Worm (Caenorhabditis elegans) whole organism, late embryonic: Measurements from ENCODE around the gene spin-1.

ENCODE experiments used
- C38D4.7 ChIP-seq: fragments of 200-800 bp; sonication (Bioruptor generic); optimal IDR thresholded peaks from 2 replicates; lab custom pipeline; 2018; ENCODE audit warnings: mild to moderate bottlenecking, missing genetic modification characterization, moderate library complexity, missing compliant biosample characterization
- K02D7.2 ChIP-seq: sonication (generic microtip); optimal IDR thresholded peaks from 2 replicates; lab custom pipeline; 2017; ENCODE audit warnings: mild to moderate bottlenecking, missing genetic modification characterization, missing compliant biosample characterization
- K09A11.1 ChIP-seq: sonication (generic microtip); optimal IDR thresholded peaks from 2 replicates; lab custom pipeline; 2017; ENCODE audit warnings: antibody characterized with exemption, mild to moderate bottlenecking, missing genetic modification characterization, missing compliant biosample characterization; ENCODE audit not compliant: insufficient read depth
- ahr-1 ChIP-seq: sonication (generic microtip); optimal IDR thresholded peaks from 2 replicates; lab custom pipeline; 2016; ENCODE audit warnings: missing genetic modification characterization, missing compliant biosample characterization
- ama-1 ChIP-seq: fragments of 150-350 bp; optimal IDR thresholded peaks from 2 replicates; lab custom pipeline; 2014
- ceh-2 ChIP-seq: sonication (generic microtip); optimal IDR thresholded peaks from 2 replicates; lab custom pipeline; 2016; ENCODE audit warnings: missing genotype, missing genetic modification characterization, missing compliant biosample characterization
- ceh-31 ChIP-seq: sonication (generic microtip); optimal IDR thresholded peaks from 2 replicates; lab custom pipeline; 2016; ENCODE audit warnings: missing genetic modification characterization, missing compliant biosample characterization
- ceh-45 ChIP-seq: fragments of 200-800 bp; sonication (Bioruptor generic); IDR thresholded peaks from 2 replicates; pipeline ENCODE4 v1.3.6; 2022; ENCODE audit warnings: missing genetic modification reagents, missing genetic modification characterization, missing compliant biosample characterization
- ceh-48 ChIP-seq: sonication (generic microtip); optimal IDR thresholded peaks from 2 replicates; lab custom pipeline; 2016; ENCODE audit warnings: missing genetic modification characterization, inconsistent platforms, missing compliant biosample characterization
- ceh-6 ChIP-seq: fragments of 200-800 bp; sonication (Bioruptor generic); optimal IDR thresholded peaks from 2 replicates; lab custom pipeline; 2018; ENCODE audit warnings: mild to moderate bottlenecking, missing genetic modification characterization, missing compliant biosample characterization
- dve-1 ChIP-seq: sonication (generic microtip); optimal IDR thresholded peaks from 2 replicates; lab custom pipeline; 2017; ENCODE audit warnings: antibody characterized with exemption, mild to moderate bottlenecking, missing genetic modification characterization, missing compliant biosample characterization
- elt-2 ChIP-seq: sonication (generic microtip); optimal IDR thresholded peaks from 2 replicates; lab custom pipeline; 2016; ENCODE audit warnings: missing genetic modification reagents, missing genetic modification characterization, missing compliant biosample characterization
- ets-4 ChIP-seq: sonication (generic microtip); optimal IDR thresholded peaks from 2 replicates; lab custom pipeline; 2016; ENCODE audit warnings: missing genetic modification characterization, missing compliant biosample characterization
- fax-1 ChIP-seq: sonication (generic microtip); optimal IDR thresholded peaks from 2 replicates; lab custom pipeline; 2016; ENCODE audit warnings: missing genotype, missing genetic modification characterization, missing compliant biosample characterization
- fkh-10 ChIP-seq: fragments of 150-350 bp; optimal IDR thresholded peaks from 2 replicates; lab custom pipeline; 2014; ENCODE audit warnings: missing biosample characterization, missing genetic modification reagents, missing genetic modification characterization
- gmeb-2 ChIP-seq: sonication (generic microtip); optimal IDR thresholded peaks from 2 replicates; lab custom pipeline; 2016; ENCODE audit warnings: missing genetic modification characterization, inconsistent platforms, missing compliant biosample characterization
- hlh-15 ChIP-seq: sonication (generic microtip); optimal IDR thresholded peaks from 2 replicates; lab custom pipeline; 2016; ENCODE audit warnings: missing genetic modification characterization, missing compliant biosample characterization
- hlh-30 ChIP-seq: sonication (generic microtip); optimal IDR thresholded peaks from 2 replicates; lab custom pipeline; 2017; ENCODE audit warnings: antibody characterized with exemption, missing genetic modification characterization, missing compliant biosample characterization; ENCODE audit not compliant: insufficient read depth
- hlh-8 ChIP-seq: sonication (generic microtip); optimal IDR thresholded peaks from 2 replicates; lab custom pipeline; 2016; ENCODE audit warnings: missing genotype, missing genetic modification characterization, missing compliant biosample characterization
- lim-6 ChIP-seq: sonication (generic microtip); optimal IDR thresholded peaks from 2 replicates; lab custom pipeline; 2016; ENCODE audit warnings: missing genetic modification characterization, missing compliant biosample characterization
- lin-11 ChIP-seq: fragments of 200-800 bp; sonication (Bioruptor generic); optimal IDR thresholded peaks from 2 replicates; lab custom pipeline; 2018; ENCODE audit warnings: mild to moderate bottlenecking, missing genetic modification characterization, missing compliant biosample characterization
- madf-2 ChIP-seq: sonication (generic microtip); optimal IDR thresholded peaks from 2 replicates; lab custom pipeline; 2017; ENCODE audit warnings: missing genetic modification characterization, missing compliant biosample characterization
- nfya-1 ChIP-seq: sonication (generic microtip); optimal IDR thresholded peaks from 2 replicates; lab custom pipeline; 2017; ENCODE audit warnings: missing genetic modification characterization, mild to moderate bottlenecking, missing compliant biosample characterization, antibody characterized with exemption, moderate library complexity
- nhr-11 ChIP-seq: fragments of 150-350 bp; optimal IDR thresholded peaks from 2 replicates; lab custom pipeline; 2014; ENCODE audit warnings: missing biosample characterization, missing genetic modification characterization
- nhr-232 ChIP-seq: sonication (generic microtip); optimal IDR thresholded peaks from 2 replicates; lab custom pipeline; 2016; ENCODE audit warnings: missing genetic modification characterization, missing compliant biosample characterization
- npax-4 ChIP-seq: sonication (generic microtip); optimal IDR thresholded peaks from 2 replicates; lab custom pipeline; 2016; ENCODE audit warnings: missing genetic modification characterization, missing compliant biosample characterization
- odd-2 ChIP-seq: sonication (generic microtip); optimal IDR thresholded peaks from 2 replicates; lab custom pipeline; 2017; ENCODE audit warnings: antibody characterized with exemption, mild to moderate bottlenecking, missing genetic modification characterization, missing compliant biosample characterization
- pag-3 ChIP-seq: sonication (generic microtip); optimal IDR thresholded peaks from 2 replicates; lab custom pipeline; 2016; ENCODE audit warnings: missing compliant biosample characterization, missing genetic modification characterization, borderline replicate concordance
- pax-1 ChIP-seq: fragments of 150-350 bp; optimal IDR thresholded peaks from 2 replicates; lab custom pipeline; 2014; ENCODE audit warnings: missing biosample characterization, missing genetic modification characterization
- pros-1 ChIP-seq: fragments of 150-350 bp; optimal IDR thresholded peaks from 2 replicates; lab custom pipeline; 2014; ENCODE audit warnings: missing biosample characterization, missing genetic modification reagents, missing genetic modification characterization
- ref-2 ChIP-seq: sonication (generic microtip); optimal IDR thresholded peaks from 2 replicates; lab custom pipeline; 2016; ENCODE audit warnings: missing genetic modification characterization, missing compliant biosample characterization
- rnt-1 ChIP-seq: sonication (generic microtip); optimal IDR thresholded peaks from 2 replicates; lab custom pipeline; 2016; ENCODE audit warnings: missing genetic modification characterization, missing compliant biosample characterization
- sdc-2 ChIP-seq: sonication (generic microtip); optimal IDR thresholded peaks from 2 replicates; lab custom pipeline; 2016; ENCODE audit warnings: missing genotype, missing genetic modification characterization, missing compliant biosample characterization
- sox-4 ChIP-seq: sonication (generic microtip); optimal IDR thresholded peaks from 2 replicates; lab custom pipeline; 2017; ENCODE audit warnings: mild to moderate bottlenecking, missing genetic modification characterization, inconsistent platforms, missing compliant biosample characterization
- ttx-3 ChIP-seq: sonication (generic microtip); optimal IDR thresholded peaks from 2 replicates; lab custom pipeline; 2016; ENCODE audit warnings: missing genetic modification reagents, missing genetic modification characterization, missing compliant biosample characterization
- unc-55 ChIP-seq: sonication (generic microtip); optimal IDR thresholded peaks from 2 replicates; lab custom pipeline; 2017; ENCODE audit warnings: missing biosample characterization, missing genetic modification reagents, missing genetic modification characterization
- zip-5 ChIP-seq: sonication (generic microtip); optimal IDR thresholded peaks from 2 replicates; lab custom pipeline; 2016; ENCODE audit warnings: missing genetic modification characterization, missing compliant biosample characterization
- ztf-16 ChIP-seq: sonication (generic microtip); optimal IDR thresholded peaks from 2 replicates; lab custom pipeline; 2017; ENCODE audit warnings: missing genetic modification characterization, missing compliant biosample characterization

The spin-1 gene

DNA sequence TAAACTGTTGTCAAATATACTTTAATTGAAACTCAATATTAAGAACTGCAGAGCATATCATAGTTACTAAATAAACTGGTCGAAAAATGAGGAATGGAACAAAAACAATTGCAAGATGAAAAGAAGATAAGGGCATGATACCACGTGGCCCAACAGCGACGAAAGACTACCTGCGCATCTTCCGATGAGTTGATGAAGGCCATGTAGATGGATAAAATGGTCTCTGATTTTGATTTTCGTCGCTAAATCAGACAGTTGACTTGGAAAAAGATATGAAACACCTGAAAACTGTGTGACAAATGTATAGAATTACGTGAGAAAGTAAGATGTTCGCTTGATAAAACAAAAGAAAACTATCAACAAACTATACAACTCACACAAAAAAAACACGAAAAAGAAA lies 43.3 kb upstream of the spin-1 start:
- TF ChIP-seq C38D4.7 (GFP tag; lab: Kevin White, UChicago) (no peak), ets-4 (tag; lab: Kevin White, UChicago) (no peak)

ce11 chrV:12074886-12075285 lies 39.9 kb upstream of the spin-1 start, which contains the start of gene R07B7.6:
Gene R07B7.6, minus strand, starts transcription at chrV:12074986.
- TF ChIP-seq nhr-232 (no peak), ceh-2 (tag; lab: Kevin White, UChicago) (no peak), pag-3 (tag; lab: Kevin White, UChicago) (no peak), elt-2 (no peak), nfya-1 (no peak), ztf-16 (no peak), ahr-1 (no peak), lim-6 (tag; lab: Kevin White, UChicago) (no peak)

DNA sequence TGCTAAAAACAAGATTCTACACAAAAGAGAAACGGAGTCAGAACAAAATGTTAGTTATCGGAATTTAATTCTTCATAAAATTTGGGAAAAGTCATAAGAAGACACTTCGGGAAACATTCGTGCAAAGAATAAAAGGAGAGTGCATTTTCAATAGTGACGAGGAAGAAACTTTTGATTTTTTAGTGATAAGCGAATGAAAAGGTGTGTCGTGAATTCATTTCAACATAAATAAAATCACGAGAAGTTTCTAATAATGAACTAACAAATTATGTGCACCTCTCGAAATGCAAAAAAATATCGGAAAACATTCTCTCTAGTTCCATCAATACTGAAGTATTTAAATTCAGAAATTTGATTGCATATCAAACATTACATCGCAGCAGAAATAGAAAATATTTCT lies 38.8 kb upstream of the spin-1 start:
- TF ChIP-seq ceh-31 (tag; lab: Kevin White, UChicago) (no peak), gmeb-2 (tag; lab: Kevin White, UChicago) (no peak), ceh-6 (no peak), zip-5 (tag; lab: Kevin White, UChicago) (no peak), npax-4 (tag; lab: Kevin White, UChicago) (no peak), madf-2 (tag; lab: Kevin White, UChicago) (no peak), K09A11.1 (tag; lab: Kevin White, UChicago) (no peak), hlh-30 (tag; lab: Kevin White, UChicago) (no peak), odd-2 (tag; lab: Kevin White, UChicago) (no peak), ceh-48 (no peak), nhr-11 (no peak)

- TF ChIP-seq rnt-1 (tag; lab: Kevin White, UChicago) = no peak
- TF ChIP-seq ceh-45 (GFP tag; lab: Robert Waterston, UW) = no peak
- no peak for TF ChIP-seq lim-6 (tag; lab: Kevin White, UChicago)
- TF ChIP-seq fax-1 = no peak
- TF ChIP-seq ref-2 (tag; lab: Kevin White, UChicago) = no peak
- no peak for TF ChIP-seq ztf-16
- no peak for TF ChIP-seq K09A11.1 (tag; lab: Kevin White, UChicago)
- TF ChIP-seq ceh-6 = no peak
- no peak for TF ChIP-seq hlh-8
- no peak for TF ChIP-seq hlh-15 (tag; lab: Kevin White, UChicago)
These were observed 34.5 kb upstream of the spin-1 start, which contains the start of gene R07B7.9 for ce11 chrV:12080274-12080673. Gene R07B7.9, minus strand, starts transcription at chrV:12080374.

ce11 chrV:12082932-12083331 lies 31.9 kb upstream of the spin-1 start, which contains the start of gene R07B7.10:
Gene R07B7.10, plus strand, starts transcription at chrV:12083216.
- no peak for TF ChIP-seq fkh-10 (GFP tag; lab: Kevin White, UChicago)
- no peak for TF ChIP-seq sdc-2 (tag; lab: Kevin White, UChicago)
- no peak for TF ChIP-seq nhr-11
- TF ChIP-seq sox-4 (tag; lab: Kevin White, UChicago) = no peak
- no peak for TF ChIP-seq K09A11.1 (tag; lab: Kevin White, UChicago)

DNA sequence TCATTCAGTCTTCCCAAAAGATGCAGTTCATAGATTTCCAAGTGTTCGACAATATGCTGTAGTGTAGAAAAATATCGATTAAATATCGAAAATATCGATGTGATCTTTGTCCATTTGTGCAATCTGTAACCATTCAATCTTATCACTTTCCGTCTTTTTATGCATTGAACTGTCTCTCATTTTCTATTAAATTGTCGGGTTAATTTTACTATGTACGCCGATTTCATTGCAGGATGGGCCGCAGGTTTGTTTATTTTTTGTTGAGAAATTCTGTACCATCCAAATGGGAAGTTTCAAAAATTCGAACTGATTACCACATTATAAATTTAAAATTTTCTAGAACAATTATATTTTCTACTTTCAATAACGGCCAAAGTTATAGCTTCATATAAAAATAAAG lies 30.6 kb upstream of the spin-1 start, which contains the start of gene R07B7.8:
Gene R07B7.8 (minus strand): TSS at position 101 of the 400 bp plus-strand sequence.
- no peak for TF ChIP-seq ama-1 (lab: Kevin White, UChicago)
- TF ChIP-seq ceh-2 (tag; lab: Kevin White, UChicago) = no peak
- no peak for TF ChIP-seq ceh-48
- TF ChIP-seq unc-55 = no peak
- TF ChIP-seq dve-1 = no peak
- TF ChIP-seq ttx-3 = no peak
- no peak for TF ChIP-seq lin-11 (tag; lab: Kevin White, UChicago)
- no peak for TF ChIP-seq ceh-45 (GFP tag; lab: Robert Waterston, UW)
- TF ChIP-seq pros-1 (tag; lab: Kevin White, UChicago) = no peak
- no peak for TF ChIP-seq gmeb-2 (tag; lab: Kevin White, UChicago)
- no peak for TF ChIP-seq K02D7.2 (tag; lab: Kevin White, UChicago)
- TF ChIP-seq pax-1 (tag; lab: Kevin White, UChicago) = no peak
- no peak for TF ChIP-seq ztf-16
